Worm (Caenorhabditis elegans): ENCODE results near the gene sars-2.

ce11 chrIV:4346512-4346911 lies 10.9 kb upstream of the sars-2 start, which contains the start of gene oac-52:
- TF ChIP-seq bed-3 (GFP tag; optimal IDR thresholded peaks at IDR 0.05) (no peak), mep-1 (tag; optimal IDR thresholded peaks at IDR 0.05) (no peak), unc-62 (GFP tag; optimal IDR thresholded peaks at IDR 0.05) (no peak), lin-13 (tag; optimal IDR thresholded peaks at IDR 0.05) (no peak), unc-39 (tag; optimal IDR thresholded peaks at IDR 0.05) (no peak), nhr-28 (tag; optimal IDR thresholded peaks at IDR 0.05) (no peak), mab-5 (tag; optimal IDR thresholded peaks at IDR 0.05) (no peak), ceh-43 (GFP tag; optimal IDR thresholded peaks at IDR 0.05) (no peak), elt-1 (tag; optimal IDR thresholded peaks at IDR 0.05; ENCODE audit: borderline replicate concordance, insufficient read depth) (no peak), nhr-12 (tag; optimal IDR thresholded peaks at IDR 0.05) (no peak), ztf-11 (tag; optimal IDR thresholded peaks at IDR 0.05) (no peak), ceh-39 (tag; optimal IDR thresholded peaks at IDR 0.05) (no peak)
